Fruit fly (Drosophila melanogaster) whole organism, prepupa: ENCODE data around the gene Mlc2.

ENCODE experiments used
- Hr38 ChIP-seq: sonication (Bioruptor generic); optimal IDR thresholded peaks from 2 replicates; lab custom pipeline; 2016; ENCODE audit warnings: missing biosample characterization, missing genetic modification characterization
- cyc ChIP-seq: fragments of 200-800 bp; sonication (Bioruptor generic); optimal IDR thresholded peaks from 3 replicates; lab custom pipeline; 2016; ENCODE audit warnings: missing biosample characterization, missing genetic modification characterization
- esn ChIP-seq: fragments of 200-800 bp; sonication (Bioruptor generic); optimal IDR thresholded peaks from 2 replicates; lab custom pipeline; 2016; ENCODE audit warnings: missing biosample characterization, mild to moderate bottlenecking, missing genetic modification characterization, moderate library complexity
- svp ChIP-seq: fragments of 200-800 bp; sonication (Bioruptor generic); peaks from one replicate; lab custom pipeline; 2016; ENCODE audit warnings: missing biosample characterization, missing genetic modification characterization

Gene Mlc2

DNA sequence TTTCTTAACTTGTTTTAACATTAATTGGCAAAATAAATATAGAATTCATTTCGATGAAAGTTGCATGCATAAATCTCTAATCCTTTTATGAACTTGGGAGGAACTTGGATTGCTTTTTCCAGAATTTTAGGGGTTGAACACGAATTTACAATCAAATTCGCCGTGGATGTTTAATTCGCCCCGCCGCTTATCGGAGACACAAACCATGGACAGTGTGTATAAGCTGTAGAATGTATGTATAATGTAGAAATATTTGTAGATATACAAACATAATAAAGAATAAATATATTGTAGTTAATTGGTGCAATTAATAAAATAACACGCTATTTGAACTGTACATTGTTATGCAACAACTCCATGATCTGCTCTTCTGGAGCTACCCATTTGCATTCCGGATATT, 52.6 kb downstream of the Mlc2 start:
- TF ChIP-seq cyc (GFP tag; lab: Kevin White, UChicago) (no peak), Hr38 (GFP tag; lab: Kevin White, UChicago) (no peak), esn (GFP tag; lab: Kevin White, UChicago) (no peak), svp (peak; percentile 29)
- TF ChIP-seq, all 60 proteins: peak for 1
